Fruit fly (Drosophila melanogaster) whole organism, adult: ENCODE measurements around the gene CG31457.
A peak's percentile ranks its signal among the peaks of the same experiment; 100 is the strongest.

Experiments
- CG11617 ChIP-seq: fragments of 200-800 bp; sonication (Bioruptor generic); optimal IDR thresholded peaks from 2 replicates; lab custom pipeline; 2017; ENCODE audit warnings: mild to moderate bottlenecking, missing biosample characterization, missing genetic modification reagents, missing genetic modification characterization
- CG12768 ChIP-seq: fragments of 200-800 bp; sonication (Bioruptor generic); optimal IDR thresholded peaks from 2 replicates; lab custom pipeline; 2017; ENCODE audit warnings: missing biosample characterization, missing genetic modification characterization, mild to moderate bottlenecking, moderate library complexity, missing genetic modification reagents
- CG14711 ChIP-seq: fragments of 200-800 bp; sonication (Bioruptor generic); optimal IDR thresholded peaks from 2 replicates; lab custom pipeline; 2018; ENCODE audit warnings: missing biosample characterization, mild to moderate bottlenecking, missing genetic modification characterization, moderate library complexity
- CG1620 ChIP-seq: fragments of 200-800 bp; sonication (Bioruptor generic); optimal IDR thresholded peaks from 2 replicates; lab custom pipeline; 2016; ENCODE audit warnings: missing biosample characterization, missing genetic modification characterization
- CG33017 ChIP-seq: fragments of 200-800 bp; sonication (Bioruptor generic); optimal IDR thresholded peaks from 2 replicates; lab custom pipeline; 2018; ENCODE audit warnings: missing biosample characterization, mild to moderate bottlenecking, missing genetic modification characterization, moderate library complexity
- CG5204 ChIP-seq: fragments of 200-800 bp; sonication (Bioruptor generic); optimal IDR thresholded peaks from 2 replicates; lab custom pipeline; 2016; ENCODE audit warnings: missing biosample characterization, missing genetic modification characterization
- CG7045 ChIP-seq: fragments of 200-800 bp; sonication (Bioruptor generic); optimal IDR thresholded peaks from 2 replicates; lab custom pipeline; 2017; ENCODE audit warnings: missing biosample characterization, mild to moderate bottlenecking, missing genetic modification characterization
- CG7101 ChIP-seq: fragments of 200-800 bp; sonication (Bioruptor generic); optimal IDR thresholded peaks from 2 replicates; lab custom pipeline; 2018; ENCODE audit warnings: missing biosample characterization, mild to moderate bottlenecking, missing genetic modification characterization, moderate library complexity
- Clk ChIP-seq: fragments of 200-800 bp; sonication (Bioruptor generic); optimal IDR thresholded peaks from 2 replicates; lab custom pipeline; 2017; ENCODE audit warnings: missing biosample characterization, missing genetic modification characterization
- Crg-1 ChIP-seq: fragments of 200-800 bp; sonication (Bioruptor generic); optimal IDR thresholded peaks from 2 replicates; lab custom pipeline; 2016; ENCODE audit warnings: missing biosample characterization, missing genetic modification characterization
- Hr96 ChIP-seq: fragments of 200-800 bp; sonication (Bioruptor generic); optimal IDR thresholded peaks from 2 replicates; lab custom pipeline; 2016; ENCODE audit warnings: missing biosample characterization, missing genetic modification characterization
- Mnt ChIP-seq: fragments of 200-800 bp; sonication (Bioruptor generic); optimal IDR thresholded peaks from 2 replicates; lab custom pipeline; 2016; ENCODE audit warnings: missing biosample characterization, mild to moderate bottlenecking, missing genetic modification characterization
- bab1 ChIP-seq: fragments of 200-800 bp; sonication (Bioruptor generic); optimal IDR thresholded peaks from 3 replicates; lab custom pipeline; 2019; ENCODE audit warnings: missing biosample characterization, mild to moderate bottlenecking, missing genetic modification characterization, moderate library complexity
- cic ChIP-seq: fragments of 200-800 bp; sonication (Bioruptor generic); optimal IDR thresholded peaks from 2 replicates; lab custom pipeline; 2017; ENCODE audit warnings: missing biosample characterization, mild to moderate bottlenecking, missing genetic modification characterization, moderate library complexity
- cnc ChIP-seq, 2 experiments: fragments of >200 bp; optimal IDR thresholded peaks; 2 replicates each; lab custom pipeline; 2017
- kay ChIP-seq: fragments of 200-800 bp; sonication (Bioruptor generic); peaks from one replicate; lab custom pipeline; 2016; ENCODE audit warnings: missing biosample characterization, missing genetic modification characterization, borderline replicate concordance
- ovo ChIP-seq: fragments of 200-800 bp; sonication (Bioruptor generic); optimal IDR thresholded peaks from 2 replicates; lab custom pipeline; 2016; ENCODE audit warnings: missing biosample characterization, missing genetic modification characterization
- pad ChIP-seq: fragments of 200-800 bp; sonication (Bioruptor generic); optimal IDR thresholded peaks from 3 replicates; lab custom pipeline; 2017; ENCODE audit warnings: missing biosample characterization, missing genetic modification characterization, mild to moderate bottlenecking, moderate library complexity, missing genetic modification reagents
- tj ChIP-seq: fragments of 200-800 bp; sonication (Bioruptor generic); optimal IDR thresholded peaks from 3 replicates; lab custom pipeline; 2017; ENCODE audit warnings: missing biosample characterization, mild to moderate bottlenecking, missing genetic modification characterization, moderate library complexity
- toe ChIP-seq: fragments of 200-800 bp; sonication (Bioruptor generic); optimal IDR thresholded peaks from 2 replicates; lab custom pipeline; 2016; ENCODE audit warnings: missing biosample characterization, missing genetic modification characterization

Gene CG31457

DNA sequence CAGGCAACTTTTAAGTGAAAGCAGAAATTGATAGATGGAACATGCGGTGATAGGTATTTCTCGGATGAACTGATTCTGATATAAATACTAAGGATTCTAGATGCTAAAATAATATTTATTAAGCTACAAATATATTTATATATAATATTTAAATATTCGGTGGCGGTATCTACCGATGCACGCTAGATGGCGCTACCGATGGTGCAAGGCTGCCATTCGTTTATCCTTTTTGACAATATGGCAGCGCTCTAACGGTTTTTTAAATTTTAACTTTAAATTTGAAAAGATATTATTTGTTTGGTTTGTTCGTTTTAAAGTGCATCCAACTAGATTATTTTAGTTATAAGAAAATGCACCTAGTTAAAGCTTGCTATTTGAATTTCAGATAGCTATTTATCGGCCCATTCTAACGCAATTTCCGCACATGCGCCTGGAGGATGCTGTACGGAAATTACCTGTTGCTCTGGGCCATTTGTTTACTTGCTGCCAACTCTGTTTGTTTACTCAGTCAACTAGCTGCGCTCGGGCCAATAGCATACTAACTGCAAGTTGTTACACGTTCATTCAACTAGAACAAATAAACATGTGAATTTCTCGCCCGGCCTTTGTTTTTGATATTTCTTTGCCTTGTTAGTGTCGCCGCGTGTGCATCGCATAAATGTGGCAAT lies 31.6 kb upstream of the CG31457 start, which contains the start of gene VhaAC39-2:
Gene VhaAC39-2 (minus strand): TSS at position 28 of the 668 bp plus-strand sequence.
- TF ChIP-seq Clk (GFP tag; lab: Kevin White, UChicago) = no peak
- TF ChIP-seq CG7045 = peak; percentile 64
- TF ChIP-seq toe = peak; percentile 36
- peak; percentile 11 for TF ChIP-seq kay
- no peak for TF ChIP-seq CG1620 (GFP tag; lab: Kevin White, UChicago)
- TF ChIP-seq Hr96 (GFP tag; lab: Kevin White, UChicago) = peak; percentile 26
- TF ChIP-seq cic (GFP tag; lab: Kevin White, UChicago) = peak; percentile 80

DNA sequence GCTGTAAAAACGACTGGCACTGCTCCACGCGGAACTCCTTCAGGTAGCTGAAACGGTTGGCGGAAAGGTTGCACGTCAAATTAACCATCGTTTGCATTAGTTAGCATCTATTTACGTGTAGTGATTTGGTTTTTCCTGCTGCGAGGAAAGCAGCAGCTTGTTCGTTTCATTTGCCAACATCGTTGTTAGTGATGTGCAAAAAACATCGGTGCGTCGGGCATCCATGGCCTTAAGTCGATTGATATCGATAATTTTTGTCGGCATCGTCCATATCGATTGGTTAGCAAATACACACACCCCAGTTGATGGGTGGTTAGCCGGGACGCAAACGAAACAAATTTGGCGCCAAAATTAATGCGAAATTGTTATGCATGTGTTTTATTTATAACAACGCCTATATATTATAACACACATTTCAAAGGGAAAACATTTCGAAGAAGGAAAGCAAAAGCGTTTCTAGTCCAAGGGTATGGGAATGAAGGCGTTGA lies 29.9 kb upstream of the CG31457 start, which contains the start of gene unk:
Gene unk (minus strand): TSS at position 199 of the 488 bp plus-strand sequence.
- TF ChIP-seq bab1 (GFP tag; lab: Kevin White, UChicago) (peak; percentile 59), Crg-1 (GFP tag; lab: Kevin White, UChicago) (peak; percentile 24), CG14711 (tag; lab: Kevin White, UChicago) (no peak), CG1620 (GFP tag; lab: Kevin White, UChicago) (peak; percentile 3), Clk (GFP tag; lab: Kevin White, UChicago) (no peak), Hr96 (GFP tag; lab: Kevin White, UChicago) (no peak), CG5204 (GFP tag; lab: Kevin White, UChicago) (no peak), CG12768 (GFP tag; lab: Kevin White, UChicago) (no peak), ovo (no peak)

DNA sequence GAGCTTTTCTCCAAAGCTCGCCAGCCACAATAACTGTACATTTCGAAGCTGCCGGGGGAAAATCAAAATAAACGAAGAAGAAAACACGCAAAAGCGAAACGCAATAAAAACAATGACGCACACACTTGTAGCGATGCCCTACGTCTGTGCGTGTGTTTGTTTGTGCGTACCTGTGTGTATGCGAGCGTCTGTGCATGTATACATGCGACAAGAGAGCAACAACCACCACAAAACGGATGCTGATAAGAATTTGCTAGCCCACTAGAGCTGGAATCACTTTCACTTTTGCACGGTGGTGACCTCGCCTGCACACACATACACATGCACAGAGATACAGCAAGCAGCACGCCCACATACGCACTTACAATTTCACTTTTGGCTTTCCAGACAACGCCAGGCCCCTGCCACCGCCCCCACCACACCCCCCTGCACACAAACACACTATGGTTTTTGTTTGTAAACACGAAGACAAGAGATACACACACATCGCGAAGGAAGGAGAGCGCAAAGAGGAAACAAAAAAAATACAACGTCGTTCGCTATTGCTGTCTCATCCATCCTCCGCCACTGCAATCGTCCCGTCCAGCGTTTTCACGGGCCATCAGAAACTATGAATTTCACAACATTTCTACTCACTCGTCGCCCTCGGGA lies 29.2 kb upstream of the CG31457 start:
- TF ChIP-seq cic (GFP tag; lab: Kevin White, UChicago) (peak; percentile 99), CG12768 (GFP tag; lab: Kevin White, UChicago) (peak; percentile 75), CG7101 (tag; lab: Kevin White, UChicago) (peak; percentile 39), CG14711 (tag; lab: Kevin White, UChicago) (no peak), CG5204 (GFP tag; lab: Kevin White, UChicago) (no peak), ovo (peak; percentile 83), Hr96 (GFP tag; lab: Kevin White, UChicago) (no peak), Mnt (GFP tag; lab: Kevin White, UChicago) (peak; percentile 38), CG33017 (tag; lab: Kevin White, UChicago) (peak; percentile 68), cnc (optimal IDR thresholded peaks at IDR 0.05; lab: Kevin White, UChicago) (peak; percentile 46 to 71), tj (GFP tag; lab: Kevin White, UChicago) (peak; percentile 37), Crg-1 (GFP tag; lab: Kevin White, UChicago) (no peak), pad (GFP tag; lab: Kevin White, UChicago) (peak; percentile 75), kay (peak; percentile 94), CG1620 (GFP tag; lab: Kevin White, UChicago) (no peak), CG7045 (peak; percentile 57), toe (no peak), CG11617 (peak; percentile 63), bab1 (GFP tag; lab: Kevin White, UChicago) (no peak), Clk (GFP tag; lab: Kevin White, UChicago) (no peak)

DNA sequence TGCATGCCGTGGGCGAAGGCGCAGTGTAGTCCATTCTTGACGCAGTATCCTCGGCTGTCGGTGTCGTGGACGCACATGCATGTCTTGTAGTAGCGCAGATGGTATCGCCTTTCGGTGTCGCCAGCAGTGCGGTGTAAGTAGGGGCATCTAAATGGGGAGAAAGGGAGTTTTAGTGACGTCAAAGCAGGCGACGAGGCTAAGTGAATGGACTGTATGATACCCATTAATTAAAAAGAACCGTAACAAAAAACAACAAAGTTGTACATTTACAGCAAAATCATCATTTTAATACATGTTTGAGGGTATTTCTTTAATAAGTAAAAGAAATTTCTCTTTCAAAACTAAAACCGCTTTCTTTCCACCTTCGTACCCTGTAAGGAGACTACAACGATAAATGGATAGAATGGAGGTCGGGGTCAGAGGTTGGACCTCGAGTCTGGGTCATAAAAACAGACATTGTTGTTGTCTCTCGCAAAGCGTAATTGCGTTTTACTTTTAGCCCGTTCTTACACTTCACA lies 28.6 kb upstream of the CG31457 start:
- no peak for TF ChIP-seq CG11617
- TF ChIP-seq CG12768 (GFP tag; lab: Kevin White, UChicago) = no peak
- TF ChIP-seq Hr96 (GFP tag; lab: Kevin White, UChicago) = no peak
- TF ChIP-seq tj (GFP tag; lab: Kevin White, UChicago) = no peak
- TF ChIP-seq pad (GFP tag; lab: Kevin White, UChicago) = no peak
- TF ChIP-seq kay = no peak
- TF ChIP-seq Clk (GFP tag; lab: Kevin White, UChicago) = no peak
- no peak for TF ChIP-seq CG5204 (GFP tag; lab: Kevin White, UChicago)
- no peak for TF ChIP-seq CG7101 (tag; lab: Kevin White, UChicago)
- no peak for TF ChIP-seq bab1 (GFP tag; lab: Kevin White, UChicago)
- TF ChIP-seq CG7045 = no peak
- TF ChIP-seq ovo = no peak
- TF ChIP-seq cic (GFP tag; lab: Kevin White, UChicago) = no peak
- TF ChIP-seq CG14711 (tag; lab: Kevin White, UChicago) = no peak
- no peak for TF ChIP-seq CG33017 (tag; lab: Kevin White, UChicago)
- no peak for TF ChIP-seq Mnt (GFP tag; lab: Kevin White, UChicago)
- TF ChIP-seq CG1620 (GFP tag; lab: Kevin White, UChicago) = no peak

DNA sequence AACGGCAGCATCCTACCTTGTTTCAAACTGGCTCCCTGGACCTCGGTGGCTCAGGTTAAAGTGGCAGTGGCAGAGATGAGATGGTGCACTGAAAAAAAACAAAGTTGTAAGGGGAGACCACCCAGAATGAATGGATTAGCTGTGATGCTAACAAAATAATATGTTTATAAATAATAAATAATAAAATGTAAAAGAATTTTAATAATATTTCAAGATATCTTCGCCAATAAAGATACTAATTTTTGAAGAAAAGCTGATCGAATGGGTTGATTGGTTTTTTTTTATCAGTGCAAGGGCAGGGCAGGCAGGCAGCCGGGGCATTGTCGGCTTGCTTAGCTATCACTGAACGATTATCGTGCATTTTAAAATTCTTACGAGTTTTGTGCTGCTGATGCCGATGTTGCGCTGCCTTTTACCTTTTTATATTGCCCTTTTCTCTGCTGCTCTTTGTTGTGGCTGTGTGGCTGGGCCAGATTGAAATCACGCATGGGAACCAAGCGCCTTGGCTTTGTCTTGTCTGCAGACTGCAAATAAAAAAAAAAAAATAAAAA lies 21.3 kb upstream of the CG31457 start:
- TF ChIP-seq CG33017 (tag; lab: Kevin White, UChicago) (no peak), bab1 (GFP tag; lab: Kevin White, UChicago) (no peak), toe (no peak), CG12768 (GFP tag; lab: Kevin White, UChicago) (no peak), ovo (no peak), Crg-1 (GFP tag; lab: Kevin White, UChicago) (no peak), kay (no peak), Hr96 (GFP tag; lab: Kevin White, UChicago) (no peak), Mnt (GFP tag; lab: Kevin White, UChicago) (no peak), Clk (GFP tag; lab: Kevin White, UChicago) (no peak), CG14711 (tag; lab: Kevin White, UChicago) (no peak), CG5204 (GFP tag; lab: Kevin White, UChicago) (no peak), CG7045 (no peak), pad (GFP tag; lab: Kevin White, UChicago) (no peak), cnc (optimal IDR thresholded peaks at IDR 0.05; lab: Kevin White, UChicago) (no peak), tj (GFP tag; lab: Kevin White, UChicago) (no peak), CG11617 (no peak), CG7101 (tag; lab: Kevin White, UChicago) (no peak), cic (GFP tag; lab: Kevin White, UChicago) (no peak), CG1620 (GFP tag; lab: Kevin White, UChicago) (no peak)
